Fruit fly (Drosophila melanogaster) whole organism, embryonic: ENCODE measurements around the gene Pex10.

Source experiments
- Atf-2 ChIP-seq: fragments of 200-800 bp; sonication (Bioruptor generic); optimal IDR thresholded peaks from 2 replicates; lab custom pipeline; 2016; ENCODE audit warnings: missing biosample characterization, missing genetic modification characterization
- Atf3 ChIP-seq: fragments of 200-800 bp; sonication (Bioruptor generic); optimal IDR thresholded peaks from 3 replicates; lab custom pipeline; 2016; ENCODE audit warnings: missing biosample characterization, missing genetic modification characterization
- Awh ChIP-seq: fragments of 200-800 bp; sonication (Bioruptor generic); IDR thresholded peaks from 2 replicates; pipeline ENCODE4, ENCODE4 v1.3.6; 2022; ENCODE audit warnings: missing biosample characterization, missing genetic modification characterization
- CG10431 ChIP-seq: fragments of 200-800 bp; sonication (Bioruptor generic); optimal IDR thresholded peaks from 3 replicates; lab custom pipeline; 2018; ENCODE audit warnings: missing biosample characterization, mild to moderate bottlenecking, missing genetic modification characterization
- CG10543 ChIP-seq: fragments of 200-800 bp; sonication (Bioruptor generic); optimal IDR thresholded peaks from 3 replicates; lab custom pipeline; 2017; ENCODE audit warnings: missing biosample characterization, mild to moderate bottlenecking, missing genetic modification characterization, moderate library complexity
- CG11247 ChIP-seq: fragments of 200-800 bp; sonication (Bioruptor generic); IDR thresholded peaks from 2 replicates; pipeline ENCODE4 v1.3.6; 2022; ENCODE audit warnings: missing biosample characterization, missing genetic modification characterization
- CG11560 ChIP-seq: fragments of 200-800 bp; sonication (Bioruptor generic); IDR thresholded peaks from 3 replicates; pipeline ENCODE4 v1.3.6; 2022; ENCODE audit warnings: missing biosample characterization, missing genetic modification characterization
- CG15011 ChIP-seq: fragments of 200-800 bp; sonication (Bioruptor generic); optimal IDR thresholded peaks from 3 replicates; lab custom pipeline; 2018; ENCODE audit warnings: missing biosample characterization, mild to moderate bottlenecking, missing genetic modification characterization
- CG15479 ChIP-seq: fragments of 200-800 bp; sonication (Bioruptor generic); optimal IDR thresholded peaks from 3 replicates; lab custom pipeline; 2019; ENCODE audit warnings: missing biosample characterization, mild to moderate bottlenecking, missing genetic modification characterization, moderate library complexity
- CG16863 ChIP-seq: fragments of 200-800 bp; sonication (Bioruptor generic); optimal IDR thresholded peaks from 3 replicates; lab custom pipeline; 2016; ENCODE audit warnings: missing biosample characterization, missing genetic modification characterization
- CG17328 ChIP-seq: fragments of 200-800 bp; sonication (Bioruptor generic); IDR thresholded peaks from 2 replicates; pipeline ENCODE4 v1.3.6; 2022; ENCODE audit warnings: missing biosample characterization, missing genetic modification characterization
- CG17385 ChIP-seq: fragments of 200-800 bp; sonication (Bioruptor generic); optimal IDR thresholded peaks from 3 replicates; lab custom pipeline; 2018; ENCODE audit warnings: missing biosample characterization, mild to moderate bottlenecking, missing genetic modification characterization
- CG2120 ChIP-seq: fragments of 200-800 bp; sonication (Bioruptor generic); optimal IDR thresholded peaks from 3 replicates; lab custom pipeline; 2016; ENCODE audit warnings: missing biosample characterization, missing genetic modification characterization
- CG2678 ChIP-seq: fragments of 200-800 bp; sonication (Bioruptor generic); optimal IDR thresholded peaks from 3 replicates; lab custom pipeline; 2019; ENCODE audit warnings: missing biosample characterization, mild to moderate bottlenecking, missing genetic modification characterization, moderate library complexity
- CG3995 ChIP-seq: fragments of 200-800 bp; sonication (Bioruptor generic); optimal IDR thresholded peaks from 3 replicates; lab custom pipeline; 2016; ENCODE audit warnings: missing biosample characterization, missing genetic modification characterization
- CG4360 ChIP-seq: fragments of 200-800 bp; sonication (Bioruptor generic); IDR thresholded peaks from 2 replicates; pipeline ENCODE4 v1.3.6; 2022; ENCODE audit warnings: missing biosample characterization, missing genetic modification characterization
- CG5180 ChIP-seq: fragments of 200-800 bp; sonication (Bioruptor generic); optimal IDR thresholded peaks from 3 replicates; lab custom pipeline; 2017; ENCODE audit warnings: missing biosample characterization, missing genetic modification characterization, mild to moderate bottlenecking, moderate library complexity, missing genetic modification reagents
- CG7839 ChIP-seq: fragments of 200-800 bp; sonication (Bioruptor generic); optimal IDR thresholded peaks from 3 replicates; lab custom pipeline; 2018; ENCODE audit warnings: missing biosample characterization, mild to moderate bottlenecking, missing genetic modification characterization, moderate library complexity
- CG9932 ChIP-seq: fragments of 200-800 bp; sonication (Bioruptor generic); IDR thresholded peaks from 2 replicates; pipeline ENCODE4 v1.3.6; 2022; ENCODE audit warnings: missing biosample characterization, missing genetic modification characterization
- Chrac-16 ChIP-seq: fragments of 200-800 bp; sonication (Bioruptor generic); optimal IDR thresholded peaks from 3 replicates; lab custom pipeline; 2016; ENCODE audit warnings: missing biosample characterization, missing genetic modification characterization
- Eip74EF ChIP-seq, 2 experiments: fragments of 200-800 bp in 1 of 2; fragments of >200 bp in 1 of 2; sonication (Bioruptor generic) in 1 of 2; optimal IDR thresholded peaks; 2 replicates each; lab custom pipeline; 2017 to 2019; ENCODE audit warnings: missing biosample characterization in 2 of 2, missing genetic modification characterization in 2 of 2, mild to moderate bottlenecking in 1 of 2, moderate library complexity in 1 of 2
- Ets97D ChIP-seq: fragments of 200-800 bp; sonication (Bioruptor generic); optimal IDR thresholded peaks from 3 replicates; lab custom pipeline; 2016; ENCODE audit warnings: missing biosample characterization, missing genetic modification characterization
- HLH54F ChIP-seq: fragments of 200-800 bp; sonication (Bioruptor generic); optimal IDR thresholded peaks from 3 replicates; lab custom pipeline; 2016; ENCODE audit warnings: missing biosample characterization, missing genetic modification characterization
- HmgD ChIP-seq: fragments of 200-800 bp; sonication (Bioruptor generic); optimal IDR thresholded peaks from 3 replicates; lab custom pipeline; 2016; ENCODE audit warnings: missing biosample characterization, missing genetic modification characterization
- NFAT ChIP-seq: fragments of 200-800 bp; sonication (Bioruptor generic); IDR thresholded peaks from 2 replicates; pipeline ENCODE4 v1.3.6; 2022; ENCODE audit warnings: missing biosample characterization, missing genetic modification characterization
- Poxn ChIP-seq: fragments of 200-800 bp; sonication (Bioruptor generic); IDR thresholded peaks from 2 replicates; pipeline ENCODE4 v1.3.6; 2022; ENCODE audit warnings: missing biosample characterization, missing genetic modification characterization
- Rfx ChIP-seq: fragments of 200-800 bp; sonication (Bioruptor generic); IDR thresholded peaks from 2 replicates; pipeline ENCODE4 v1.3.6; 2022; ENCODE audit warnings: missing biosample characterization, missing genetic modification characterization
- Sox102F ChIP-seq: fragments of 200-800 bp; sonication (Bioruptor generic); optimal IDR thresholded peaks from 2 replicates; lab custom pipeline; 2018; ENCODE audit warnings: missing biosample characterization, mild to moderate bottlenecking, missing genetic modification characterization, moderate library complexity
- cwo ChIP-seq: fragments of 200-800 bp; sonication (Bioruptor generic); optimal IDR thresholded peaks from 3 replicates; lab custom pipeline; 2017; ENCODE audit warnings: missing biosample characterization, missing genetic modification characterization, mild to moderate bottlenecking, moderate library complexity, missing genetic modification reagents
- disco-r ChIP-seq: fragments of 200-800 bp; sonication (Bioruptor generic); optimal IDR thresholded peaks from 2 replicates; lab custom pipeline; 2016; ENCODE audit warnings: missing biosample characterization, missing genetic modification characterization
- dysf ChIP-seq: fragments of 200-800 bp; sonication (Bioruptor generic); IDR thresholded peaks from 3 replicates; pipeline ENCODE4 v1.3.6; 2022; ENCODE audit warnings: missing biosample characterization, missing genetic modification characterization
- esg ChIP-seq: fragments of 200-800 bp; sonication (Bioruptor generic); conservative IDR thresholded peaks from 2 replicates; pipeline ENCODE4 v1.3.6; 2022; ENCODE audit warnings: missing biosample characterization, missing genetic modification characterization
- gce ChIP-seq: fragments of 200-800 bp; sonication (Bioruptor generic); IDR thresholded peaks from 3 replicates; pipeline ENCODE4 v1.3.6; 2022; ENCODE audit warnings: missing biosample characterization, missing genetic modification characterization
- gro ChIP-seq: fragments of 200-800 bp; sonication (Bioruptor generic); optimal IDR thresholded peaks from 2 replicates; lab custom pipeline; 2016; ENCODE audit warnings: missing biosample characterization, missing genetic modification characterization
- hkb ChIP-seq, 2 experiments: fragments of 200-800 bp in 1 of 2; fragments of >200 bp in 1 of 2; sonication (Bioruptor generic) in 1 of 2; IDR thresholded peaks in 1 of 2; optimal IDR thresholded peaks in 1 of 2; 2 replicates each; pipeline versions ENCODE4 v1.3.6 to Lab custom; 2017 to 2022; ENCODE audit warnings: missing biosample characterization in 1 of 2, missing genetic modification characterization in 1 of 2
- mld ChIP-seq: fragments of 200-800 bp; sonication (Bioruptor generic); IDR thresholded peaks from 3 replicates; pipeline ENCODE4 v1.3.6; 2022; ENCODE audit warnings: missing biosample characterization, missing genetic modification characterization; ENCODE audit not compliant: partially characterized antibody
- nau ChIP-seq: fragments of 200-800 bp; sonication (Bioruptor generic); optimal IDR thresholded peaks from 3 replicates; lab custom pipeline; 2017; ENCODE audit warnings: missing biosample characterization, mild to moderate bottlenecking, missing genetic modification characterization, missing genetic modification reagents
- odd ChIP-seq: fragments of 200-800 bp; sonication (Bioruptor generic); optimal IDR thresholded peaks from 2 replicates; lab custom pipeline; 2017; ENCODE audit warnings: missing biosample characterization, mild to moderate bottlenecking, missing genetic modification characterization
- p53 ChIP-seq: fragments of 200-800 bp; sonication (Bioruptor generic); optimal IDR thresholded peaks from 2 replicates; lab custom pipeline; 2016; ENCODE audit warnings: missing biosample characterization, missing genetic modification characterization
- pho ChIP-seq: fragments of 200-800 bp; sonication (Bioruptor generic); optimal IDR thresholded peaks from 2 replicates; lab custom pipeline; 2016; ENCODE audit warnings: missing biosample characterization, missing genetic modification characterization
- pita ChIP-seq: fragments of 200-800 bp; sonication (Bioruptor generic); optimal IDR thresholded peaks from 2 replicates; lab custom pipeline; 2017; ENCODE audit warnings: missing biosample characterization, mild to moderate bottlenecking, missing genetic modification characterization
- ranshi ChIP-seq: fragments of 200-800 bp; sonication (Bioruptor generic); IDR thresholded peaks from 2 replicates; pipeline ENCODE4 v1.3.6; 2022; ENCODE audit warnings: missing biosample characterization, missing genetic modification characterization
- row ChIP-seq: fragments of 200-800 bp; sonication (Bioruptor generic); IDR thresholded peaks from 3 replicates; pipeline ENCODE4 v1.3.6; 2022; ENCODE audit warnings: missing biosample characterization, missing genetic modification characterization
- sens-2 ChIP-seq: fragments of 200-800 bp; sonication (Bioruptor generic); IDR thresholded peaks from 2 replicates; pipeline ENCODE4 v1.3.6; 2022; ENCODE audit warnings: missing biosample characterization, missing genetic modification characterization
- seq ChIP-seq: fragments of 200-800 bp; sonication (Bioruptor generic); IDR thresholded peaks from 2 replicates; pipeline ENCODE4 v1.3.6; 2022; ENCODE audit warnings: missing biosample characterization, missing genetic modification characterization
- sob ChIP-seq: fragments of 200-800 bp; sonication (Bioruptor generic); IDR thresholded peaks from 2 replicates; pipeline ENCODE4 v1.3.6; 2022; ENCODE audit warnings: missing biosample characterization, missing genetic modification characterization
- tgo ChIP-seq: fragments of 200-800 bp; sonication (Bioruptor generic); IDR thresholded peaks from 3 replicates; pipeline ENCODE4 v1.3.6; 2022; ENCODE audit warnings: missing biosample characterization, missing genetic modification characterization
- tin ChIP-seq: fragments of 200-800 bp; sonication (Bioruptor generic); optimal IDR thresholded peaks from 3 replicates; lab custom pipeline; 2016; ENCODE audit warnings: missing biosample characterization, missing genetic modification characterization
- vfl ChIP-seq: fragments of 200-800 bp; sonication (Bioruptor generic); optimal IDR thresholded peaks from 2 replicates; lab custom pipeline; 2016; ENCODE audit warnings: missing biosample characterization, missing genetic modification characterization

The Pex10 gene

dm6 chr3L:1515820-1516540, 42.0 kb upstream of the Pex10 start (continued):
- TF ChIP-seq disco-r (no peak), Atf3 (GFP tag; lab: Kevin White, UChicago) (peak; percentile 32), CG2120 (GFP tag; lab: Kevin White, UChicago) (peak; percentile 64), CG11560 (no peak), seq (0 out of 2 replicates have a peak, but pooled peaks have one; percentile 45), row (GFP tag; lab: Robert Waterston, UW) (peak; percentile 78), HLH54F (GFP tag; lab: Kevin White, UChicago) (peak; percentile 47), HmgD (GFP tag; lab: Kevin White, UChicago) (peak; percentile 21), Atf-2 (GFP tag; lab: Kevin White, UChicago) (peak; percentile 74), CG16863 (GFP tag; lab: Kevin White, UChicago) (peak; percentile 70), mld (GFP tag; lab: Robert Waterston, UW) (no peak), sob (GFP tag; lab: Robert Waterston, UW) (peak; percentile 50; the same call in 1 of the 2 replicates), Sox102F (GFP tag; lab: Kevin White, UChicago) (peak; percentile 80), odd (GFP tag; lab: Kevin White, UChicago) (peak; percentile 62), Awh (GFP tag; lab: Robert Waterston, UW) (peak; percentile 40; the same call in 1 of the 2 replicates), CG9932 (GFP tag; lab: Robert Waterston, UW) (peak; percentile 25; the same call in 1 of the 2 replicates), CG17385 (GFP tag; lab: Kevin White, UChicago) (peak; percentile 70), CG10431 (GFP tag; lab: Kevin White, UChicago) (peak; percentile 60), tgo (GFP tag; lab: Robert Waterston, UW) (peak; percentile 61), CG10543 (GFP tag; lab: Kevin White, UChicago) (peak; percentile 65), CG7839 (peak; percentile 80), gce (GFP tag; lab: Robert Waterston, UW) (no peak), Ets97D (GFP tag; lab: Kevin White, UChicago) (peak; percentile 5), esg (peak; percentile 36), CG15011 (GFP tag; lab: Kevin White, UChicago) (peak; percentile 11), Chrac-16 (GFP tag; lab: Kevin White, UChicago) (peak; percentile 76), sens-2 (GFP tag; lab: Robert Waterston, UW) (0 out of 2 replicates have a peak, but pooled peaks have one; percentile 32), CG17328 (peak; percentile 74), gro (no peak), CG4360 (GFP tag; lab: Robert Waterston, UW) (peak; percentile 67; the same call in 1 of the 2 replicates), ranshi (peak; percentile 53; the same call in 1 of the 2 replicates), tin (GFP tag; lab: Kevin White, UChicago) (peak; percentile 78), Rfx (GFP tag; lab: Robert Waterston, UW) (peak; percentile 46), pho (GFP tag; lab: Kevin White, UChicago) (peak; percentile 40), Poxn (GFP tag; lab: Robert Waterston, UW) (no peak), hkb (optimal IDR thresholded peaks at IDR 0.05; lab: Kevin White, UChicago) (no peak), hkb (GFP tag; IDR thresholded peaks at IDR 0.05; lab: Robert Waterston, UW) (peak; percentile 69), dysf (GFP tag; lab: Robert Waterston, UW) (peak; percentile 71), CG5180 (peak; percentile 62), p53 (no peak), NFAT (GFP tag; lab: Robert Waterston, UW) (0 out of 2 replicates have a peak, but pooled peaks have one; percentile 8), nau (GFP tag; lab: Kevin White, UChicago) (no peak), CG11247 (GFP tag; lab: Robert Waterston, UW) (no peak; the same call in 1 of the 2 replicates), vfl (no peak), CG15479 (GFP tag; lab: Kevin White, UChicago) (no peak), pita (GFP tag; lab: Kevin White, UChicago) (no peak), Eip74EF (GFP tag; optimal IDR thresholded peaks at IDR 0.05; lab: Kevin White, UChicago) (peak in 1 of 2 experiments; percentile 75), cwo (GFP tag; lab: Kevin White, UChicago) (no peak), CG2678 (peak; percentile 83), CG3995 (GFP tag; lab: Kevin White, UChicago) (peak; percentile 43)
